Worm (Caenorhabditis elegans): Measurements from ENCODE around the gene twk-26.

Gene twk-26

DNA sequence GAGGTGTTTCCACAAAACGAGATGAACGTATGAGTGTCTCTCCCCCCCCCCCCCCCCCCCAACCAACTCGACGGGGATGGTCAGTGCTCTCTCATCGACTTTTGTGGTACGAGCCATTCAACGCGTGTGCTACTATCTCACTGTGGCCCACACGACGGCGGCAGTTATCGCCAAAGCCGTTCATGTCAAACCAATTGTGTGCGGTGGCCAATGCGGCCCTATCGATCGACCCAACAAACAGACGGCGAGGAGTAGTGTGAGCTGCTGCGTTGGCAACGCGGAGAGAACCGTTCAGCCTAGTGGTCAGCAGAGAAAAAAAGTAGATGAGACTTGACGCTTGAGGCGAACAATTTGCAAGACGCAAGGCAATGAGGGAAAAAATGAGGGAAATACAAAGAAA is 48.2 kb upstream of the twk-26 start (continued):
- no peak for TF ChIP-seq madf-9 (GFP tag; conservative IDR thresholded peaks at IDR 0.05)
- TF ChIP-seq duxl-1 (tag; optimal IDR thresholded peaks at IDR 0.05; ENCODE audit: poor library complexity): no peak
- no peak for TF ChIP-seq lin-38 (GFP tag; IDR thresholded peaks at IDR 0.05)
- no peak for TF ChIP-seq unc-62 (GFP tag; optimal IDR thresholded peaks at IDR 0.05 in 1 of 2)
- no peak for TF ChIP-seq unc-62 (tag; optimal IDR thresholded peaks at IDR 0.05)
- no peak for TF ChIP-seq Y105C5A.15 (GFP tag; IDR thresholded peaks at IDR 0.05)
- no peak for TF ChIP-seq nhr-28 (tag; optimal IDR thresholded peaks at IDR 0.05)
- TF ChIP-seq gei-8 (GFP tag; optimal IDR thresholded peaks at IDR 0.05): no peak
- no peak for TF ChIP-seq nhr-10 (tag; optimal IDR thresholded peaks at IDR 0.05)
- no peak for TF ChIP-seq vab-7 (GFP tag; IDR thresholded peaks at IDR 0.05)
- peak in 1 of 2 experiments; percentile 24 for TF ChIP-seq lsy-2 (tag; optimal IDR thresholded peaks at IDR 0.05)
- peak; percentile 35 for TF ChIP-seq nhr-6 (tag; optimal IDR thresholded peaks at IDR 0.05)
- TF ChIP-seq egl-43 (GFP tag; IDR thresholded peaks at IDR 0.05): peak; percentile 58; the same call in 1 of the 2 replicates
- no peak for TF ChIP-seq ctbp-1 (GFP tag; IDR thresholded peaks at IDR 0.05)
- no peak for TF ChIP-seq F10B5.3 (tag; optimal IDR thresholded peaks at IDR 0.05)
- peak; percentile 7 for TF ChIP-seq hlh-30 (tag; optimal IDR thresholded peaks at IDR 0.05; ENCODE audit: insufficient read depth)
- no peak for TF ChIP-seq spr-1 (tag; optimal IDR thresholded peaks at IDR 0.05)
- no peak for TF ChIP-seq nhr-111 (GFP tag; optimal IDR thresholded peaks at IDR 0.05)
- TF ChIP-seq daf-16 (GFP tag; optimal IDR thresholded peaks at IDR 0.05): no peak
- peak; percentile 5 for TF ChIP-seq daf-16 (tag; optimal IDR thresholded peaks at IDR 0.05)
- no peak for TF ChIP-seq zag-1 (tag; optimal IDR thresholded peaks at IDR 0.05)
- no peak for TF ChIP-seq ztf-7 (tag; optimal IDR thresholded peaks at IDR 0.05)
- TF ChIP-seq cey-2 (tag; optimal IDR thresholded peaks at IDR 0.05; ENCODE audit: borderline replicate concordance, insufficient read depth): no peak
- peak; percentile 32 for TF ChIP-seq hlh-11 (tag; optimal IDR thresholded peaks at IDR 0.05)
- no peak for TF ChIP-seq zfp-2 (tag; optimal IDR thresholded peaks at IDR 0.05)
- no peak for TF ChIP-seq ZK546.5 (tag; optimal IDR thresholded peaks at IDR 0.05)
- no peak for TF ChIP-seq T20F7.1 (GFP tag; optimal IDR thresholded peaks at IDR 0.05)
- TF ChIP-seq fkh-10 (GFP tag; optimal IDR thresholded peaks at IDR 0.05): no peak
- no peak for TF ChIP-seq ceh-44 (GFP tag; IDR thresholded peaks at IDR 0.05)
- no peak for TF ChIP-seq nhr-41 (GFP tag; IDR thresholded peaks at IDR 0.05)
- TF ChIP-seq R02D3.7 (tag; optimal IDR thresholded peaks at IDR 0.05): no peak
- no peak for TF ChIP-seq ZK337.2 (GFP tag; IDR thresholded peaks at IDR 0.05)
- no peak for TF ChIP-seq nhr-76 (tag; optimal IDR thresholded peaks at IDR 0.05)
- no peak for TF ChIP-seq tag-97 (GFP tag; IDR thresholded peaks at IDR 0.05)
- no peak for TF ChIP-seq Y5F2A.4 (GFP tag; optimal IDR thresholded peaks at IDR 0.05)

DNA sequence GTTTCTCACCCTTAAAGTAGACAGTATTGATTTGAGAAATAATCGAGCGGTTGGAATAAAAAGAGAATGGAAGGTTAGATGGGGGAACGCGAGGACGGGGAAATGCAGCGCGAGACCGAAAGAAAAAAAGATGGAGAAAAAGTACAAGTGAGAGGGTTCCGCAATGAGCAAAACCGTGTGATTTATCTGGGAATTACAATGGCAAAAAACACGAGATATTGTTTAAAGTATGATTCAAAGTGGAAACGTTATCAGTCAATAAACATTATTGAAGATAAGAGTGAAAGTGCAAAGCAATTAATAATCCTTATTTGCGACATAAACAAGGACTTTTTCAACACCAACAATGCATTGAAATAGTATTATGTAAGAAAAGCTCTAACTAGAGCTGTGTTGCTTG is 47.5 kb upstream of the twk-26 start, which contains the start of gene ztf-13:
TSS of gene ztf-13 (minus strand) at position 11 of the 400 bp plus-strand sequence.
- TF ChIP-seq ceh-20 (GFP tag; IDR thresholded peaks at IDR 0.05): peak; percentile 47; the same call in 1 of the 2 replicates
- no peak for TF ChIP-seq lir-3 (tag; optimal IDR thresholded peaks at IDR 0.05)
- no peak for TF ChIP-seq vab-7 (GFP tag; IDR thresholded peaks at IDR 0.05)
- TF ChIP-seq php-3 (GFP tag; IDR thresholded peaks at IDR 0.05): peak; percentile 89
- peak; percentile 86 for TF ChIP-seq dve-1 (tag; optimal IDR thresholded peaks at IDR 0.05; ENCODE audit: insufficient read depth)
- TF ChIP-seq ceh-28 (tag; optimal IDR thresholded peaks at IDR 0.05): no peak
- peak in 1 of 2 experiments; percentile 62 for TF ChIP-seq mdl-1 (tag; optimal IDR thresholded peaks at IDR 0.05)
- TF ChIP-seq dmd-6 (GFP tag; IDR thresholded peaks at IDR 0.05): peak; percentile 50
- TF ChIP-seq dmd-9 (GFP tag; IDR thresholded peaks at IDR 0.05): no peak
- peak; percentile 69 for TF ChIP-seq mep-1 (tag; optimal IDR thresholded peaks at IDR 0.05)
- peak; percentile 61 for TF ChIP-seq hlh-11 (tag; optimal IDR thresholded peaks at IDR 0.05)
- TF ChIP-seq nhr-77 (tag; optimal IDR thresholded peaks at IDR 0.05): peak; percentile 90
- peak; percentile 67 for TF ChIP-seq aha-1 (tag)
- TF ChIP-seq unc-62 (GFP tag; optimal IDR thresholded peaks at IDR 0.05 in 1 of 2): peak in 1 of 2 experiments; percentile 79
- no peak for TF ChIP-seq unc-62 (tag; optimal IDR thresholded peaks at IDR 0.05)
- TF ChIP-seq ztf-7 (tag; optimal IDR thresholded peaks at IDR 0.05): peak; percentile 14
- no peak for TF ChIP-seq daf-16 (GFP tag; optimal IDR thresholded peaks at IDR 0.05)
- TF ChIP-seq daf-16 (tag; optimal IDR thresholded peaks at IDR 0.05): peak; percentile 99
- peak; percentile 89 for TF ChIP-seq hlh-30 (tag; optimal IDR thresholded peaks at IDR 0.05; ENCODE audit: insufficient read depth)
- peak; percentile 75 for TF ChIP-seq nhr-6 (tag; optimal IDR thresholded peaks at IDR 0.05)
- TF ChIP-seq lin-38 (GFP tag; IDR thresholded peaks at IDR 0.05): 0 out of 2 replicates have a peak, but pooled peaks have one; percentile 12
- TF ChIP-seq nhr-25 (tag; optimal IDR thresholded peaks at IDR 0.05; ENCODE audit: borderline replicate concordance, insufficient read depth): no peak
- TF ChIP-seq T20F7.1 (GFP tag; optimal IDR thresholded peaks at IDR 0.05): peak; percentile 42
- peak; percentile 67 for TF ChIP-seq nhr-28 (tag; optimal IDR thresholded peaks at IDR 0.05)
- TF ChIP-seq lsy-2 (tag; optimal IDR thresholded peaks at IDR 0.05): peak in 1 of 2 experiments; percentile 12
- peak; percentile 39 for TF ChIP-seq pqm-1 (tag; optimal IDR thresholded peaks at IDR 0.05)
